Worm (Caenorhabditis elegans): ENCODE results near the gene srw-67.
"Not testable (repeated sequence)": the region's sequence is repeated elsewhere in the genome, so short reads cannot be mapped to it uniquely, and the experiment has no call there.

DNA sequence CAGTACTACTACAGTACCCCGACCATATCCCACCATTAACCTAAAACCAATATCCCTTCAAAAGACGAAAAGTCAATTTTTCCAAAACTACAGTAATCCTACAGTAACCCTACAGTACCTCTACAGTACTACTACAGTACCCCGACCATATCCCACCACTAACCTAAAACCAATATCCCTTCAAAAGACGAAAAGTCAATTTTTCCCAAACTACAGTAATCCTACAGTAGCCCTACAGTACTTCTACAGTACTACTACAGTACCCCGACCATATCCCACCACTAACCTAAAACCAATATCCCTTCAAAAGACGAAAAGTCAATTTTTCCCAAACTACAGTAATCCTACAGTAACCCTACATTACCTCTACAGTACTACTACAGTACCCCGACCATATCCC, 26.0 kb downstream of the srw-67 start:
- peak; percentile 34; the same call in 1 of the 2 replicates for TF ChIP-seq tbx-37 (GFP tag; conservative IDR thresholded peaks at IDR 0.05)
- TF ChIP-seq ama-1 (optimal IDR thresholded peaks at IDR 0.05), result not testable (repeated sequence)
